Fruit fly (Drosophila melanogaster): Measurements from ENCODE around the gene ush.

- TF ChIP-seq Crg-1 (GFP tag; optimal IDR thresholded peaks at IDR 0.05) = no peak
- TF ChIP-seq Mnt (GFP tag; optimal IDR thresholded peaks at IDR 0.05) = no peak
- TF ChIP-seq tj (GFP tag; optimal IDR thresholded peaks at IDR 0.05) = no peak
- no peak for TF ChIP-seq Hr96 (GFP tag; optimal IDR thresholded peaks at IDR 0.05)
- TF ChIP-seq pad (GFP tag; optimal IDR thresholded peaks at IDR 0.05) = no peak
- no peak for TF ChIP-seq bab1 (GFP tag; optimal IDR thresholded peaks at IDR 0.05)
- no peak for TF ChIP-seq CG14711 (tag; optimal IDR thresholded peaks at IDR 0.05)
- TF ChIP-seq kay (GFP tag; ENCODE audit: borderline replicate concordance) = no peak
- TF ChIP-seq cic (GFP tag; optimal IDR thresholded peaks at IDR 0.05) = no peak
- TF ChIP-seq CG12768 (GFP tag; optimal IDR thresholded peaks at IDR 0.05) = no peak
- no peak for TF ChIP-seq Clk (GFP tag; optimal IDR thresholded peaks at IDR 0.05)
- TF ChIP-seq CG7045 (GFP tag; optimal IDR thresholded peaks at IDR 0.05) = no peak
Measured at dm6 chr2L:501622-502021, 25.6 kb downstream of the ush start.

Measured in whole organism, adult.